Worm (Caenorhabditis elegans): ENCODE results near the gene T22F7.3.

The T22F7.3 gene

DNA sequence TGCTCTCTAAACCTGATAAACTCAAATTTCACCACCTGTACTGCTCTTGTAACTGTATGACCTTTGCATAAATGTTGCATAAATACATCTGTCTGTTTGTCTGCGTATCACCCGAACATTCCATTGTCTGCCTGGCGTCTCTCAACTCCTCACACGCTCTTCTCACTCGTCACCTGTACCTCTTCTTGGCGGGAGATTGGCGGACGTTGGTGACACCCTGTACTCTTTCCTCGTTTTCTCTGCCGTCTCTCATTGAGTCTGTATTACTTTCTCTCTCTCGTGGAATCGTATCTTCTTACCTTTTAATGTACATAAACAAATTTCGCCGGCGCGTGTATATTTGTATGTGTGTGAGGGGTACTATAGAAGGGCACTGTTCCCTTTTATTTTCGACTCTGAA lies 35.0 kb upstream of the T22F7.3 start:
- TF ChIP-seq attf-6 (GFP tag; IDR thresholded peaks at IDR 0.05) (no peak), hmg-1.2 (GFP tag; IDR thresholded peaks at IDR 0.05) (peak; percentile 85; the same call in 1 of the 2 replicates), fkh-3 (tag; optimal IDR thresholded peaks at IDR 0.05) (no peak), nhr-90 (tag; optimal IDR thresholded peaks at IDR 0.05) (no peak), ZK185.1 (tag; optimal IDR thresholded peaks at IDR 0.05; ENCODE audit: poor library complexity, severe bottlenecking) (peak; percentile 6), Y53F4B.3 (GFP tag; IDR thresholded peaks at IDR 0.05) (no peak), nhr-80 (tag; optimal IDR thresholded peaks at IDR 0.05) (peak; percentile 46), efl-1 (GFP tag; optimal IDR thresholded peaks at IDR 0.05) (peak; percentile 29), snpc-3.4 (tag; optimal IDR thresholded peaks at IDR 0.05) (peak; percentile 19), F55B11.4 (tag; optimal IDR thresholded peaks at IDR 0.05; ENCODE audit: borderline replicate concordance, insufficient read depth) (no peak)

DNA sequence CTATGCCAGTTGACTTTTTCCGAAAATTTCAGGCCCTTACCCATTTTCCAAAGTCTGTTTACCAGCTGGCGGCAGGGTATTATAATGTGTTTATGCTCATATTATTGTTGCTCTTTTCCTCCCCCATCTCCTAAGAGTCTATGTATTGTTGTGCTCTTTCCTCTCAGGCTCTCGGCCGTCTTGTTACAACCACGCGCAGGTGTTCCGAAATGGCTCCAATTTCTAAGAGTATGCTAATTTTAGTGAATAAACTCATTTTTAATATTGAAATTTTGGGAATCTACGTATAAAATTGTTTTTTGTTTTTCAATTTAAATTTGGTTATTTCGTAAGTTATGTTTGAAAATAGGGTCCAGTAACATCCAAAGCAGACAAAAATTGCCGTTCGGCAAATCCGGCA lies 34.2 kb upstream of the T22F7.3 start:
- no peak for TF ChIP-seq hrde-1 (tag; optimal IDR thresholded peaks at IDR 0.05; ENCODE audit: borderline replicate concordance)
- TF ChIP-seq F23B12.7 (tag; optimal IDR thresholded peaks at IDR 0.05; ENCODE audit: insufficient read depth) = no peak
- no peak for TF ChIP-seq ets-4 (GFP tag; optimal IDR thresholded peaks at IDR 0.05)
- TF ChIP-seq lag-1 (GFP tag; IDR thresholded peaks at IDR 0.05) = no peak

DNA sequence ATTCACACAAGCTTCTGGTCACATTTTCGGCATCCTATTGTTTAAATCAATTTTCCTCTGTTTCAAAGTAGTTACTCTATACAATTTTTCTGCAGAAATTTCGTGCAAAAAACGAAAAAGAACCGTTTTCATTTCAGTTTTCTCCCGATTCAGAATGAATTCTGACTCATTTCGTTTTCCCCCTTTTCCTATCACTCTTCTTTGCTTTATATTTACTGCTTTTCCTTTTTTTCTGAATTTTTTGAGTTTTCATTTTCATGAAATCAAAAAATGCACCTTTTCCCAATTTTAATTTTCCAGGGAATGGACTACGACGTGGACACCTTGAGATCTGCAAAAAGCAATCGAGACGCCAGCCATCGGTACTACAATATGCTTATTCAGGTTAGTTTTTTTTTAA lies 31.8 kb upstream of the T22F7.3 start, which contains the start of gene B0353.1:
Gene B0353.1, plus strand, starts transcription at position 301 of the 400 bp plus-strand sequence.
- TF ChIP-seq F39B2.1 (GFP tag; IDR thresholded peaks at IDR 0.05) (no peak), ztf-22 (GFP tag; optimal IDR thresholded peaks at IDR 0.05) (no peak), snpc-4 (GFP tag; optimal IDR thresholded peaks at IDR 0.05) (no peak), snpc-4 (tag; optimal IDR thresholded peaks at IDR 0.05) (no peak), ets-4 (GFP tag; optimal IDR thresholded peaks at IDR 0.05) (no peak), Y95B8A.8 (GFP tag; IDR thresholded peaks at IDR 0.05) (no peak), mcd-1 (GFP tag; IDR thresholded peaks at IDR 0.05) (no peak), tlf-1 (GFP tag; optimal IDR thresholded peaks at IDR 0.05) (no peak), rec-8 (tag; optimal IDR thresholded peaks at IDR 0.05) (no peak), him-1 (tag; optimal IDR thresholded peaks at IDR 0.05) (no peak), hsf-1 (GFP tag; IDR thresholded peaks at IDR 0.05) (no peak), B0261.1 (tag; optimal IDR thresholded peaks at IDR 0.05) (no peak)

DNA sequence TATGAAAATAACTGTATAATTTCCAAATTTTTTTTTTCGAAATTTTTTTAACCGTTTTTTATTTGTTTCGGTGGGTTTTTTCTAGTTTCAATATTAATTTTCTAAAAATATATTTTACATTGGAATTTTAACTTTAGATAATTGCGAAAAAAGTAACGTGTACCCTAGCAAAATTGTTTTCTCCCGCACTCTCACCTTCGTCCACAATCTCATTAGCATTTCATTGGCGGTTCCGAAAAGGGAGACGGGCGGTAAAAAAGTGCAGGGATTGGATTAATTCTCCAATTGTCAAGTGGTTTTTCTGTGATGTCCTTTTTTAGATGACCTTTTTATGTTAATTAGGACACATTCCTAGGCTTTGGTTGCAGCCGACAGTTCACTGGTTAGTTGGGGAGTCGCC lies 25.4 kb upstream of the T22F7.3 start:
- TF ChIP-seq ets-4 (GFP tag; optimal IDR thresholded peaks at IDR 0.05) (no peak), akir-1 (GFP tag; optimal IDR thresholded peaks at IDR 0.05) (no peak), Y56A3A.18 (GFP tag; IDR thresholded peaks at IDR 0.05) (no peak), ZK185.1 (tag; optimal IDR thresholded peaks at IDR 0.05; ENCODE audit: poor library complexity, severe bottlenecking) (no peak), xnd-1 (tag; optimal IDR thresholded peaks at IDR 0.05) (no peak), ztf-22 (GFP tag; optimal IDR thresholded peaks at IDR 0.05) (no peak), lag-1 (GFP tag; IDR thresholded peaks at IDR 0.05) (no peak), aptf-3 (GFP tag; IDR thresholded peaks at IDR 0.05) (no peak), cebp-2 (GFP tag; IDR thresholded peaks at IDR 0.05) (no peak), lsl-1 (GFP tag; optimal IDR thresholded peaks at IDR 0.05) (no peak)

DNA sequence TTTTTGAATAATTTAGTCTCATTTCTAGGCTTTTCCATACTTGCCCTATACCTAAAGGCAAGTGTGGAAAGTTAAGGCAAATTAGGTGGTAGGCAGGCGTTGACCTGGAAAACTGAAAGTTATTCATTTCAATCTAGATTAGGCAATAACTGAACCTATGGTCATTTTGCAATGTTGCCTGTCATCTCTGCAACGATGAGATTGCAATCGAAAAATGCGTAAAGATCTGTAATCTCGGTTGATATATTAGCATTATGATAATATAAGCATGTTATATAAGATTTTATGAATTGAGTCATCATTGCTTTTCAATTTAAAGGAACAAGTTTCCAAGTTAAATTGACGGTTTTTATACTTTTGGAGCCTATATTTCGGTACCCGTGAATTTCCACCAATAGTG lies 23.9 kb upstream of the T22F7.3 start:
- TF ChIP-seq F37B4.10 (GFP tag; IDR thresholded peaks at IDR 0.05) (no peak), sdz-38 (tag; optimal IDR thresholded peaks at IDR 0.05) (no peak), rpc-1 (optimal IDR thresholded peaks at IDR 0.05) (no peak), rpc-1 (tag; optimal IDR thresholded peaks at IDR 0.05) (no peak), F39B2.1 (GFP tag; IDR thresholded peaks at IDR 0.05) (no peak), nhr-179 (tag; optimal IDR thresholded peaks at IDR 0.05) (no peak)
